In the genomic region with DNA sequence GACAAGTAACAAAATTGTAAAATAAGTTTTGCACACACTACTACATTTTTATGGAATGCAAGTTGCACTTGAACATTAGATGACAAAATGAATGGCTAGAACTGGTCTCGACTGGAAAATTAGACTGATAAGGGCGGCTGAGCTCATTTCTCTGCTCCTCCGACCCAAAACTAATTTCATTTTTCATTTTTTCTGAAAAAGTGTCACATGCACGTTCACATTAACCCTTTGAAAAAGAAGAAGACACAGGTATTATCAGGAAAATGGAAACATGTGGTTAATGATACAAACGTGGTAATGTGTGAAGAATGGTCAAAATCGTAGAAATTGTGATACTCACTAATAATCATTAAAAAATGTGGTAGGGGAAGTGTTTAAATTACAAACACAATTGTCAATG, we compare ENCODE assay signal across 5 worm cellular contexts.
A peak's percentile ranks its signal among the peaks of the same experiment; 100 is the strongest.
TF ChIP-seq lines count a peak whose summit lies in the region.

No protein-coding gene starts in this region.

TF ChIP-seq in whole organism, L1 larva, 84 proteins besides CTCF, POLR2A, EP300 and RAD21:
- TF ChIP-seq hlh-4 (tag; optimal IDR thresholded peaks at IDR 0.05; lab: Kevin White, UChicago): no peak
- TF ChIP-seq elt-2 (tag; optimal IDR thresholded peaks at IDR 0.05; lab: Kevin White, UChicago): peak; percentile 73
- no peak for TF ChIP-seq ceh-8 (GFP tag; optimal IDR thresholded peaks at IDR 0.05; lab: Kevin White, UChicago)
- no peak for TF ChIP-seq hlh-17 (GFP tag; optimal IDR thresholded peaks at IDR 0.05; lab: Kevin White, UChicago; ENCODE audit: borderline replicate concordance)
- no peak for TF ChIP-seq tbx-2 (tag; optimal IDR thresholded peaks at IDR 0.05; lab: Kevin White, UChicago)
- TF ChIP-seq lin-14 (GFP tag; optimal IDR thresholded peaks at IDR 0.05; lab: Kevin White, UChicago): no peak
- no peak for TF ChIP-seq efl-1 (optimal IDR thresholded peaks at IDR 0.05; lab: Kevin White, UChicago)
- peak in 1 of 2 experiments; percentile 57 for TF ChIP-seq efl-1 (GFP tag; optimal IDR thresholded peaks at IDR 0.05 in 1 of 2; lab: Kevin White, UChicago)
- TF ChIP-seq nhr-47 (tag; optimal IDR thresholded peaks at IDR 0.05; lab: Kevin White, UChicago): no peak
- TF ChIP-seq zag-1 (tag; optimal IDR thresholded peaks at IDR 0.05; lab: Kevin White, UChicago): no peak
- TF ChIP-seq snpc-4 (tag; optimal IDR thresholded peaks at IDR 0.05; lab: Kevin White, UChicago): no peak
- TF ChIP-seq fkh-8 (tag; optimal IDR thresholded peaks at IDR 0.05; lab: Kevin White, UChicago): no peak
- no peak for TF ChIP-seq unc-30 (tag; optimal IDR thresholded peaks at IDR 0.05; lab: Kevin White, UChicago)
- peak in 1 of 2 experiments; percentile 23 for TF ChIP-seq lin-35 (GFP tag; optimal IDR thresholded peaks at IDR 0.05; lab: Kevin White, UChicago)

TF ChIP-seq in whole organism, L2 larva, 48 proteins besides CTCF, POLR2A, EP300 and RAD21:
- TF ChIP-seq fos-1 (tag; optimal IDR thresholded peaks at IDR 0.05; lab: Kevin White, UChicago) (peak; percentile 60), lin-39 (tag; optimal IDR thresholded peaks at IDR 0.05; lab: Kevin White, UChicago) (no peak), crh-2 (tag; optimal IDR thresholded peaks at IDR 0.05; lab: Kevin White, UChicago) (peak; percentile 37)

TF ChIP-seq in whole organism, L3 larva, 47 proteins besides CTCF, POLR2A, EP300 and RAD21:
- TF ChIP-seq ceh-9 (tag; optimal IDR thresholded peaks at IDR 0.05; lab: Kevin White, UChicago) (no peak), nhr-67 (tag; optimal IDR thresholded peaks at IDR 0.05; lab: Kevin White, UChicago) (no peak), pha-4 (tag; optimal IDR thresholded peaks at IDR 0.05; lab: Kevin White, UChicago) (no peak), ceh-82 (tag; optimal IDR thresholded peaks at IDR 0.05; lab: Kevin White, UChicago) (no peak), unc-62 (GFP tag; optimal IDR thresholded peaks at IDR 0.05; lab: Kevin White, UChicago) (no peak), snpc-4 (tag; optimal IDR thresholded peaks at IDR 0.05; lab: Kevin White, UChicago) (no peak), ama-1 (optimal IDR thresholded peaks at IDR 0.05; lab: Kevin White, UChicago) (no peak), elt-1 (tag; optimal IDR thresholded peaks at IDR 0.05; lab: Kevin White, UChicago) (no peak), unc-39 (tag; optimal IDR thresholded peaks at IDR 0.05; lab: Kevin White, UChicago) (no peak), pqm-1 (tag; optimal IDR thresholded peaks at IDR 0.05; lab: Kevin White, UChicago) (peak; percentile 71), ztf-4 (tag; optimal IDR thresholded peaks at IDR 0.05; lab: Kevin White, UChicago) (no peak), elt-2 (tag; optimal IDR thresholded peaks at IDR 0.05; lab: Kevin White, UChicago) (peak; percentile 81)

TF ChIP-seq in whole organism, L4 larva, 104 proteins besides CTCF, POLR2A, EP300 and RAD21:
- TF ChIP-seq F26F4.8 (GFP tag; conservative IDR thresholded peaks at IDR 0.05; lab: Robert Waterston, UW) (no peak), unc-62 (GFP tag; optimal IDR thresholded peaks at IDR 0.05 in 1 of 2; lab: Kevin White, UChicago) (peak in 1 of 2 experiments; percentile 90), unc-62 (tag; optimal IDR thresholded peaks at IDR 0.05; lab: Kevin White, UChicago) (no peak), aha-1 (tag; lab: Kevin White, UChicago) (no peak), ztf-11 (tag; optimal IDR thresholded peaks at IDR 0.05; lab: Kevin White, UChicago) (no peak), gei-8 (GFP tag; optimal IDR thresholded peaks at IDR 0.05; lab: Kevin White, UChicago) (no peak), T20F7.1 (GFP tag; optimal IDR thresholded peaks at IDR 0.05; lab: Kevin White, UChicago) (no peak), dmd-6 (GFP tag; IDR thresholded peaks at IDR 0.05; lab: Robert Waterston, UW) (peak; percentile 82), nhr-25 (tag; optimal IDR thresholded peaks at IDR 0.05; lab: Kevin White, UChicago; ENCODE audit: borderline replicate concordance, insufficient read depth) (no peak), nhr-77 (tag; optimal IDR thresholded peaks at IDR 0.05; lab: Kevin White, UChicago) (peak; percentile 33), egl-27 (tag; optimal IDR thresholded peaks at IDR 0.05; lab: Kevin White, UChicago) (no peak), egl-43 (GFP tag; IDR thresholded peaks at IDR 0.05; lab: Robert Waterston, UW) (no peak), pqm-1 (tag; optimal IDR thresholded peaks at IDR 0.05; lab: Kevin White, UChicago) (peak; percentile 63), ceh-20 (GFP tag; IDR thresholded peaks at IDR 0.05; lab: Robert Waterston, UW) (no peak), mxl-3 (GFP tag; optimal IDR thresholded peaks at IDR 0.05; lab: Kevin White, UChicago) (peak; percentile 64), dve-1 (tag; optimal IDR thresholded peaks at IDR 0.05; lab: Kevin White, UChicago; ENCODE audit: insufficient read depth) (peak; percentile 65), skn-1 (tag; optimal IDR thresholded peaks at IDR 0.05; lab: Kevin White, UChicago) (no peak), nhr-11 (tag; optimal IDR thresholded peaks at IDR 0.05; lab: Kevin White, UChicago) (no peak), lsy-2 (tag; optimal IDR thresholded peaks at IDR 0.05; lab: Kevin White, UChicago) (no peak), hlh-11 (tag; optimal IDR thresholded peaks at IDR 0.05; lab: Kevin White, UChicago) (peak; percentile 65), rbr-2 (tag; optimal IDR thresholded peaks at IDR 0.05; lab: Kevin White, UChicago) (no peak), daf-12 (tag; optimal IDR thresholded peaks at IDR 0.05; lab: Kevin White, UChicago) (no peak), nhr-28 (tag; optimal IDR thresholded peaks at IDR 0.05; lab: Kevin White, UChicago) (peak; percentile 60), spr-3 (GFP tag; optimal IDR thresholded peaks at IDR 0.05; lab: Kevin White, UChicago) (no peak), hlh-30 (tag; optimal IDR thresholded peaks at IDR 0.05; lab: Kevin White, UChicago; ENCODE audit: insufficient read depth) (peak; percentile 54), ZK546.5 (tag; optimal IDR thresholded peaks at IDR 0.05; lab: Kevin White, UChicago) (no peak), lin-13 (GFP tag; optimal IDR thresholded peaks at IDR 0.05; lab: Kevin White, UChicago) (no peak), snpc-4 (tag; optimal IDR thresholded peaks at IDR 0.05; lab: Kevin White, UChicago) (no peak), daf-16 (GFP tag; optimal IDR thresholded peaks at IDR 0.05; lab: Kevin White, UChicago) (no peak), daf-16 (tag; optimal IDR thresholded peaks at IDR 0.05; lab: Kevin White, UChicago) (peak; percentile 55), nhr-42 (GFP tag; IDR thresholded peaks at IDR 0.05; lab: Robert Waterston, UW) (no peak), aly-2 (tag; optimal IDR thresholded peaks at IDR 0.05; lab: Kevin White, UChicago) (no peak)

TF ChIP-seq in whole organism, young adult, 124 proteins besides CTCF, POLR2A, EP300 and RAD21:
- TF ChIP-seq nhr-80 (tag; optimal IDR thresholded peaks at IDR 0.05; lab: Kevin White, UChicago) (peak; percentile 82), F57A8.1 (GFP tag; optimal IDR thresholded peaks at IDR 0.05; lab: Kevin White, UChicago) (no peak)
TF ChIP-seq in whole organism, young adult: peak in this region for 1.
